Fruit fly (Drosophila melanogaster): Measurements from ENCODE around the gene Jon65Aiv.

Jon65Aiv gene

dm6 chr3L:6074975-6075692 lies 36.2 kb downstream of the Jon65Aiv start, which contains the start of the genes CG13295 and CG6610:
TSS of gene CG13295 (minus strand) at chr3L:6075245.
TSS of gene CG6610 (plus strand) at chr3L:6075536.
- peak; percentile 54 for TF ChIP-seq klu (GFP tag; IDR thresholded peaks at IDR 0.05)
- TF ChIP-seq gem (tag; optimal IDR thresholded peaks at IDR 0.05): peak; percentile 78
- TF ChIP-seq CG4328 (GFP tag; optimal IDR thresholded peaks at IDR 0.05): peak; percentile 61
- peak; percentile 46 for TF ChIP-seq YL-1 (GFP tag; optimal IDR thresholded peaks at IDR 0.05)
- peak; percentile 11 for TF ChIP-seq gsb-n (tag; optimal IDR thresholded peaks at IDR 0.05)
- 0 out of 3 replicates have a peak, but pooled peaks have one; percentile 21 for TF ChIP-seq CG34422 (GFP tag; IDR thresholded peaks at IDR 0.05)
- peak; percentile 0 for TF ChIP-seq Ets97D (GFP tag; optimal IDR thresholded peaks at IDR 0.05)
- TF ChIP-seq lov (optimal IDR thresholded peaks at IDR 0.05): no peak
- TF ChIP-seq lov (GFP tag; IDR thresholded peaks at IDR 0.05): no peak
- TF ChIP-seq CG17385 (GFP tag; optimal IDR thresholded peaks at IDR 0.05): peak; percentile 55
- TF ChIP-seq dmrt99B (tag; optimal IDR thresholded peaks at IDR 0.05): no peak
- peak; percentile 19 for TF ChIP-seq Max (GFP tag; optimal IDR thresholded peaks at IDR 0.05)
- no peak for TF ChIP-seq CG17359 (tag; optimal IDR thresholded peaks at IDR 0.05)
- TF ChIP-seq CG10147 (GFP tag; optimal IDR thresholded peaks at IDR 0.05): peak; percentile 50
- TF ChIP-seq crol (GFP tag; IDR thresholded peaks at IDR 0.05): no peak
- peak; percentile 42 for TF ChIP-seq D19A (tag; optimal IDR thresholded peaks at IDR 0.05)
- TF ChIP-seq CG7839 (tag; optimal IDR thresholded peaks at IDR 0.05): peak; percentile 62
- TF ChIP-seq onecut (GFP tag; IDR thresholded peaks at IDR 0.05): no peak
- no peak for TF ChIP-seq lbe (GFP tag; optimal IDR thresholded peaks at IDR 0.05)
- TF ChIP-seq sug (tag; optimal IDR thresholded peaks at IDR 0.05): peak; percentile 79
- no peak for TF ChIP-seq sens-2 (GFP tag; IDR thresholded peaks at IDR 0.05)
- no peak for TF ChIP-seq Neu2 (GFP tag; optimal IDR thresholded peaks at IDR 0.05; ENCODE audit: borderline replicate concordance)
- TF ChIP-seq CG3847 (GFP tag; IDR thresholded peaks at IDR 0.05): peak; percentile 71
- TF ChIP-seq abd-A (tag; optimal IDR thresholded peaks at IDR 0.05): no peak
- peak in 1 of 3 experiments; percentile 25 for TF ChIP-seq Stat92E (GFP tag; optimal IDR thresholded peaks at IDR 0.05)
- peak; percentile 62 for TF ChIP-seq Hsf (GFP tag; optimal IDR thresholded peaks at IDR 0.05)
- peak; percentile 67 for TF ChIP-seq CG14710 (tag; optimal IDR thresholded peaks at IDR 0.05)
- TF ChIP-seq CG6272 (GFP tag; IDR thresholded peaks at IDR 0.05): peak; percentile 43; the same call in 1 of the 2 replicates
- 0 out of 2 replicates have a peak, but pooled peaks have one; percentile 31 for TF ChIP-seq Bgb (GFP tag; IDR thresholded peaks at IDR 0.05; ENCODE audit: partially characterized antibody)
- TF ChIP-seq lmd (GFP tag; IDR thresholded peaks at IDR 0.05): peak; percentile 58; the same call in 1 of the 2 replicates
- TF ChIP-seq CG8765 (GFP tag; IDR thresholded peaks at IDR 0.05): no peak
- peak; percentile 72 for TF ChIP-seq Rfx (GFP tag; IDR thresholded peaks at IDR 0.05)
- TF ChIP-seq sisA (GFP tag; IDR thresholded peaks at IDR 0.05): peak; percentile 46; the same call in 1 of the 2 replicates
- TF ChIP-seq CG11247 (GFP tag; IDR thresholded peaks at IDR 0.05): 0 out of 2 replicates have a peak, but pooled peaks have one; percentile 5
- peak; percentile 25 for TF ChIP-seq CG7786 (GFP tag; optimal IDR thresholded peaks at IDR 0.05)
- peak; percentile 46; the same call in 1 of the 3 replicates for TF ChIP-seq Aef1 (GFP tag; IDR thresholded peaks at IDR 0.05)
- TF ChIP-seq nmo (GFP tag; optimal IDR thresholded peaks at IDR 0.05): peak; percentile 84
- TF ChIP-seq PHDP (tag; optimal IDR thresholded peaks at IDR 0.05): peak; percentile 52
- TF ChIP-seq CG9797 (GFP tag; optimal IDR thresholded peaks at IDR 0.05): peak; percentile 68
- no peak for TF ChIP-seq Oaz (GFP tag; IDR thresholded peaks at IDR 0.05)
- no peak for TF ChIP-seq CG8089 (GFP tag; optimal IDR thresholded peaks at IDR 0.05)
- peak; percentile 59 to 68 for TF ChIP-seq Hr51 (GFP tag; optimal IDR thresholded peaks at IDR 0.05)
- TF ChIP-seq ATbp (GFP tag; optimal IDR thresholded peaks at IDR 0.05): no peak
- no peak; the same call in 2 of the 3 replicates for TF ChIP-seq B-H1 (GFP tag; IDR thresholded peaks at IDR 0.05)
- no peak for TF ChIP-seq unc-4 (GFP tag; IDR thresholded peaks at IDR 0.05; ENCODE audit: partially characterized antibody)
- no peak for TF ChIP-seq p53 (GFP tag; optimal IDR thresholded peaks at IDR 0.05)
- TF ChIP-seq Oli (tag; optimal IDR thresholded peaks at IDR 0.05): peak; percentile 56
- no peak for TF ChIP-seq toy (GFP tag; IDR thresholded peaks at IDR 0.05)
- TF ChIP-seq CG32772 (GFP tag; IDR thresholded peaks at IDR 0.05): 0 out of 2 replicates have a peak, but pooled peaks have one; percentile 28
